Worm (Caenorhabditis elegans): ENCODE data around the gene dna-2.

Gene dna-2

ce11 chrII:11824673-11825072 lies 46.4 kb downstream of the dna-2 start:
- peak; percentile 65 for TF ChIP-seq tbp1 (GFP tag; optimal IDR thresholded peaks at IDR 0.05)

- no peak for TF ChIP-seq F49E8.2 (tag; optimal IDR thresholded peaks at IDR 0.05; ENCODE audit: insufficient read depth)
- no peak for TF ChIP-seq ztf-3 (GFP tag; optimal IDR thresholded peaks at IDR 0.05)
Measured at ce11 chrII:11829920-11830319, 51.7 kb downstream of the dna-2 start, which contains the start of gene pes-5. Gene pes-5, minus strand, starts transcription at chrII:11830020.

- TF ChIP-seq attf-5 (GFP tag; optimal IDR thresholded peaks at IDR 0.05) (peak; percentile 7), nfyb-1 (GFP tag; IDR thresholded peaks at IDR 0.05) (no peak), F52B5.7 (tag; optimal IDR thresholded peaks at IDR 0.05) (no peak), nhr-80 (tag; optimal IDR thresholded peaks at IDR 0.05) (peak; percentile 31), sptf-2 (GFP tag; optimal IDR thresholded peaks at IDR 0.05) (no peak), atf-7 (tag; optimal IDR thresholded peaks at IDR 0.05) (no peak)
Measured at ce11 chrII:11830601-11831000, 52.4 kb downstream of the dna-2 start.

Measured in whole organism, young adult.